Worm (Caenorhabditis elegans) whole organism, L3 larva: ENCODE measurements around the gene T20B3.1.

Source experiments
- R02D3.7 ChIP-seq: fragments of 150-350 bp; optimal IDR thresholded peaks from 2 replicates; lab custom pipeline; 2014; ENCODE audit warnings: missing biosample characterization, missing genetic modification characterization
- ceh-28 ChIP-seq: fragments of 150-350 bp; optimal IDR thresholded peaks from 2 replicates; lab custom pipeline; 2014; ENCODE audit warnings: missing biosample characterization, missing genetic modification reagents, missing genetic modification characterization
- fkh-10 ChIP-seq: sonication (generic microtip); optimal IDR thresholded peaks from 2 replicates; lab custom pipeline; 2017; ENCODE audit warnings: missing biosample characterization, missing genetic modification reagents, missing genetic modification characterization
- lin-39 ChIP-seq: fragments of 150-350 bp; optimal IDR thresholded peaks from 2 replicates; lab custom pipeline; 2018; ENCODE audit warnings: missing biosample characterization, missing genetic modification reagents, missing genetic modification characterization
- nhr-28 ChIP-seq: fragments of 150-350 bp; optimal IDR thresholded peaks from 2 replicates; lab custom pipeline; 2014; ENCODE audit warnings: missing biosample characterization, missing genetic modification characterization
- pha-4 ChIP-seq: fragments of 150-350 bp; optimal IDR thresholded peaks from 2 replicates; lab custom pipeline; 2014; ENCODE audit warnings: missing biosample characterization, missing genetic modification reagents, missing genetic modification characterization
- unc-39 ChIP-seq: sonication (generic microtip); optimal IDR thresholded peaks from 4 replicates; lab custom pipeline; 2017; ENCODE audit warnings: missing biosample characterization, missing genetic modification characterization

DNA sequence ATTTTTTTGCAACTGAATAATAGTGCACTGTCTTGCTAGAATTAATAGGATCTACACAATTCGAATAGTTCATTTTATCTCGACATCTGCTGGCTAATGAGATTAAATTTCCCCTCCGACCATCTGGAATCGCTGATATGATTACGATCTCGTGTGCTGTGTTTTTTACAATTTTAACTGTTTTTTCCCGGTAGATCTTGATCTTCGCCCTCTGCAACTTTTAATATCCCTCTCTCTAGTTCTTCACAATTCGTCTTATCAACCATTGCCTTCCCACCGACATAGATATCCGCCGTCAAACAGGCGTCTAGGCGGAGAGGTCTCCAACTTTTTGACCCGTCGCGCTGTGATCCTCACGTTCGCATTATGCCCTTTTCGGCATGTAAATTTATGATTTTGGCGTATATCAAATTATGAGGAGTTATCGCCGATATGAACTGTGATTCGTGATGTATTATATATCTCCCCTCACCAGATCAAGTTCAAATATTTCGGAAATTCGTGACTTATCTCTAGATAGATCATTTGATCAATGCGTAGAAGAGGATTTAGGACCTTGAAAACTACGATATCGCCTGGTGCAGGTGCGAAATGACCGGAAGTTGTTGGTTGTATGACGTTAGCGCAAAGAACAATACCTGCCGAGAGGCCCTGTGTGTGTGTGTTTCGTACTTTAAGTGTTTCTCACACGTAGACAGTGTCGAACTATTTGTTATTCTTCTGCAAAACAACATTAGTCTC lies 36.7 kb upstream of the T20B3.1 start:
- no peak for TF ChIP-seq fkh-10 (GFP tag; lab: Kevin White, UChicago)
- no peak for TF ChIP-seq ceh-28 (tag; lab: Kevin White, UChicago)
- TF ChIP-seq lin-39 (tag; lab: Kevin White, UChicago), result no peak
- TF ChIP-seq unc-39, result no peak
- no peak for TF ChIP-seq pha-4 (tag; lab: Kevin White, UChicago)
- no peak for TF ChIP-seq R02D3.7 (tag; lab: Kevin White, UChicago)
- no peak for TF ChIP-seq nhr-28
